Fruit fly (Drosophila melanogaster) whole organism, embryonic: ENCODE results near the gene CG12301.

Source experiments
- Adf1 ChIP-seq: fragments of 200-800 bp; sonication (Bioruptor generic); IDR thresholded peaks from 2 replicates; pipeline ENCODE4 v1.3.6; 2022; ENCODE audit warnings: missing biosample characterization, missing genetic modification characterization
- Bteb2 ChIP-seq: fragments of 200-800 bp; sonication (Bioruptor generic); optimal IDR thresholded peaks from 2 replicates; lab custom pipeline; 2016; ENCODE audit warnings: missing biosample characterization, missing genetic modification characterization
- CG16815 ChIP-seq: fragments of 200-800 bp; sonication (Bioruptor generic); optimal IDR thresholded peaks from 3 replicates; lab custom pipeline; 2017; ENCODE audit warnings: missing biosample characterization, mild to moderate bottlenecking, missing genetic modification characterization
- CG17912 ChIP-seq: fragments of 200-800 bp; sonication (Bioruptor generic); optimal IDR thresholded peaks from 2 replicates; lab custom pipeline; 2018; ENCODE audit warnings: missing biosample characterization, mild to moderate bottlenecking, missing genetic modification characterization
- CG18599 ChIP-seq: fragments of 200-800 bp; sonication (Bioruptor generic); optimal IDR thresholded peaks from 3 replicates; lab custom pipeline; 2017; ENCODE audit warnings: missing biosample characterization, missing genetic modification characterization, mild to moderate bottlenecking, moderate library complexity, missing genetic modification reagents
- CG5180 ChIP-seq: fragments of 200-800 bp; sonication (Bioruptor generic); optimal IDR thresholded peaks from 3 replicates; lab custom pipeline; 2017; ENCODE audit warnings: missing biosample characterization, missing genetic modification characterization, mild to moderate bottlenecking, moderate library complexity, missing genetic modification reagents
- CG6854 ChIP-seq: fragments of 200-800 bp; sonication (Bioruptor generic); optimal IDR thresholded peaks from 3 replicates; lab custom pipeline; 2017; ENCODE audit warnings: missing biosample characterization, mild to moderate bottlenecking, missing genetic modification characterization
- CG7987 ChIP-seq: fragments of 200-800 bp; sonication (Bioruptor generic); optimal IDR thresholded peaks from 2 replicates; lab custom pipeline; 2018; ENCODE audit warnings: missing biosample characterization, mild to moderate bottlenecking, missing genetic modification characterization, moderate library complexity
- CG8359 ChIP-seq: fragments of 200-800 bp; sonication (Bioruptor generic); optimal IDR thresholded peaks from 2 replicates; lab custom pipeline; 2017; ENCODE audit warnings: missing biosample characterization, mild to moderate bottlenecking, missing genetic modification characterization, borderline replicate concordance
- CG8388 ChIP-seq: fragments of 200-800 bp; sonication (Bioruptor generic); optimal IDR thresholded peaks from 2 replicates; lab custom pipeline; 2019; ENCODE audit warnings: missing biosample characterization, mild to moderate bottlenecking, missing genetic modification characterization, moderate library complexity
- CG8924 ChIP-seq: fragments of 200-800 bp; optimal IDR thresholded peaks from 3 replicates; lab custom pipeline; 2019; ENCODE audit warnings: missing biosample characterization, mild to moderate bottlenecking, missing genetic modification characterization, moderate library complexity
- CG9876 ChIP-seq: fragments of 200-800 bp; sonication (Bioruptor generic); optimal IDR thresholded peaks from 2 replicates; lab custom pipeline; 2016; ENCODE audit warnings: missing biosample characterization, missing genetic modification characterization
- H15 ChIP-seq: fragments of 200-800 bp; sonication (Bioruptor generic); IDR thresholded peaks from 3 replicates; pipeline ENCODE4 v1.3.6; 2022; ENCODE audit warnings: missing biosample characterization, missing genetic modification characterization
- Hr3 ChIP-seq: fragments of 200-800 bp; sonication (Bioruptor generic); optimal IDR thresholded peaks from 3 replicates; lab custom pipeline; 2016; ENCODE audit warnings: missing biosample characterization, missing genetic modification characterization
- Hr78 ChIP-seq, 2 experiments: fragments of 200-800 bp in 1 of 2; fragments of >200 bp in 1 of 2; sonication (Bioruptor generic) in 1 of 2; optimal IDR thresholded peaks; 2 replicates each; lab custom pipeline; 2017 to 2019; ENCODE audit warnings: missing biosample characterization in 2 of 2, missing genetic modification characterization in 2 of 2, mild to moderate bottlenecking in 1 of 2, moderate library complexity in 1 of 2
- Lhr ChIP-seq: fragments of 200-800 bp; sonication (Bioruptor generic); optimal IDR thresholded peaks from 3 replicates; lab custom pipeline; 2017; ENCODE audit warnings: mild to moderate bottlenecking, missing biosample characterization, missing genetic modification reagents, missing genetic modification characterization
- Mrtf ChIP-seq: fragments of 200-800 bp; sonication (Bioruptor generic); IDR thresholded peaks from 3 replicates; pipeline ENCODE4 v1.3.6; 2022; ENCODE audit warnings: missing biosample characterization, missing genetic modification characterization
- Nf-YA ChIP-seq: fragments of 200-800 bp; sonication (Bioruptor generic); IDR thresholded peaks from 2 replicates; pipeline ENCODE4 v1.3.6; 2022; ENCODE audit warnings: missing biosample characterization, missing genetic modification characterization
- Opbp ChIP-seq: fragments of 200-800 bp; sonication (Bioruptor generic); IDR thresholded peaks from 3 replicates; pipeline ENCODE4 v1.3.6; 2022; ENCODE audit warnings: missing biosample characterization, missing genetic modification characterization; ENCODE audit not compliant: partially characterized antibody
- Trl ChIP-seq, 3 experiments: fragments of >200 bp in 2 of 3; fragments of 200-800 bp in 1 of 3; sonication (Bioruptor generic) in 1 of 3; optimal IDR thresholded peaks; 2 replicates in 1 of 3; 3 replicates in 2 of 3; lab custom pipeline; 2016 to 2017; ENCODE audit warnings: missing biosample characterization in 1 of 3, missing genetic modification characterization in 1 of 3
- abd-A ChIP-seq: fragments of 200-800 bp; sonication (Bioruptor generic); optimal IDR thresholded peaks from 3 replicates; lab custom pipeline; 2019; ENCODE audit warnings: missing biosample characterization, mild to moderate bottlenecking, missing genetic modification characterization, moderate library complexity
- ase ChIP-seq: fragments of 200-800 bp; sonication (Bioruptor generic); IDR thresholded peaks from 3 replicates; pipeline ENCODE4 v1.3.6; 2022; ENCODE audit warnings: missing biosample characterization, missing genetic modification characterization
- br ChIP-seq: fragments of >200 bp; optimal IDR thresholded peaks from 2 replicates; lab custom pipeline; 2017
- crp ChIP-seq, 2 experiments: fragments of 200-800 bp; sonication (Bioruptor generic); optimal IDR thresholded peaks; 2 replicates in 1 of 2; 3 replicates in 1 of 2; lab custom pipeline; 2017; ENCODE audit warnings: missing biosample characterization in 2 of 2, missing genetic modification characterization in 2 of 2, mild to moderate bottlenecking in 1 of 2, moderate library complexity in 1 of 2
- dpn ChIP-seq, 2 experiments: fragments of 200-800 bp; sonication (Bioruptor generic); optimal IDR thresholded peaks; 3 replicates each; lab custom pipeline; 2016; ENCODE audit warnings: missing biosample characterization in 2 of 2, missing genetic modification characterization in 2 of 2
- fu2 ChIP-seq: fragments of 200-800 bp; sonication (Bioruptor generic); optimal IDR thresholded peaks from 2 replicates; lab custom pipeline; 2016; ENCODE audit warnings: missing biosample characterization, missing genetic modification characterization
- gsb-n ChIP-seq: fragments of 200-800 bp; sonication (Bioruptor generic); optimal IDR thresholded peaks from 3 replicates; lab custom pipeline; 2018; ENCODE audit warnings: missing biosample characterization, mild to moderate bottlenecking, missing genetic modification characterization
- ind ChIP-seq: fragments of 200-800 bp; sonication (Bioruptor generic); optimal IDR thresholded peaks from 3 replicates; lab custom pipeline; 2016; ENCODE audit warnings: missing biosample characterization, missing genetic modification characterization
- kni ChIP-seq: fragments of 200-800 bp; sonication (Bioruptor generic); optimal IDR thresholded peaks from 3 replicates; lab custom pipeline; 2017; ENCODE audit warnings: mild to moderate bottlenecking, missing biosample characterization, missing genetic modification reagents, missing genetic modification characterization
- mam ChIP-seq: fragments of 200-800 bp; sonication (Bioruptor generic); optimal IDR thresholded peaks from 3 replicates; lab custom pipeline; 2016; ENCODE audit warnings: missing biosample characterization, missing genetic modification characterization
- nerfin-1 ChIP-seq: fragments of 200-800 bp; sonication (Bioruptor generic); optimal IDR thresholded peaks from 3 replicates; lab custom pipeline; 2019; ENCODE audit warnings: missing biosample characterization, mild to moderate bottlenecking, missing genetic modification characterization, moderate library complexity
- nerfin-2 ChIP-seq: fragments of 200-800 bp; sonication (Bioruptor generic); IDR thresholded peaks from 2 replicates; pipeline ENCODE4 v1.3.6; 2022; ENCODE audit warnings: missing biosample characterization, missing genetic modification characterization; ENCODE audit not compliant: partially characterized antibody
- pros ChIP-seq: fragments of 200-800 bp; sonication (Bioruptor generic); optimal IDR thresholded peaks from 3 replicates; lab custom pipeline; 2019; ENCODE audit warnings: missing biosample characterization, mild to moderate bottlenecking, missing genetic modification characterization, moderate library complexity
- ranshi ChIP-seq: fragments of 200-800 bp; sonication (Bioruptor generic); IDR thresholded peaks from 2 replicates; pipeline ENCODE4 v1.3.6; 2022; ENCODE audit warnings: missing biosample characterization, missing genetic modification characterization
- seq ChIP-seq: fragments of 200-800 bp; sonication (Bioruptor generic); IDR thresholded peaks from 2 replicates; pipeline ENCODE4 v1.3.6; 2022; ENCODE audit warnings: missing biosample characterization, missing genetic modification characterization
- zfh1 ChIP-seq: fragments of 200-800 bp; sonication (Bioruptor generic); IDR thresholded peaks from 3 replicates; pipeline ENCODE4 v1.3.6; 2022; ENCODE audit warnings: missing biosample characterization, missing genetic modification characterization

Gene CG12301

dm6 chr3L:15619626-15620247, 39.1 kb downstream of the CG12301 start, which contains the start of gene Phs (continued):
- TF ChIP-seq H15 (GFP tag; lab: Robert Waterston, UW) (peak; percentile 82), CG7987 (GFP tag; lab: Kevin White, UChicago) (peak; percentile 88), fu2 (peak; percentile 84), CG5180 (no peak), CG8388 (peak; percentile 16), Hr78 (GFP tag; optimal IDR thresholded peaks at IDR 0.05; lab: Kevin White, UChicago) (no peak), Nf-YA (0 out of 2 replicates have a peak, but pooled peaks have one; percentile 6), CG8359 (GFP tag; lab: Kevin White, UChicago) (peak; percentile 11), CG9876 (GFP tag; lab: Kevin White, UChicago) (peak; percentile 83), ranshi (GFP tag; lab: Robert Waterston, UW) (peak; percentile 82), CG6854 (peak; percentile 7), mam (peak; percentile 92), br (lab: Kevin White, UChicago) (no peak), Lhr (GFP tag; lab: Kevin White, UChicago) (peak; percentile 64), CG16815 (GFP tag; lab: Kevin White, UChicago) (peak; percentile 83), crp (GFP tag; optimal IDR thresholded peaks at IDR 0.05; lab: Kevin White, UChicago) (peak in 1 of 2 experiments; percentile 35), Bteb2 (peak; percentile 71), Hr3 (peak; percentile 55), CG17912 (peak; percentile 81), Adf1 (GFP tag; lab: Robert Waterston, UW) (peak; percentile 35; the same call in 1 of the 2 replicates), nerfin-2 (no peak)

- TF ChIP-seq ase (GFP tag; lab: Robert Waterston, UW) = peak; percentile 50; the same call in 1 of the 3 replicates
- TF ChIP-seq Opbp (GFP tag; lab: Robert Waterston, UW) = no peak
- peak in 1 of 2 experiments; percentile 19 for TF ChIP-seq Trl (optimal IDR thresholded peaks at IDR 0.05; lab: Kevin White, UChicago)
- TF ChIP-seq Trl (GFP tag; optimal IDR thresholded peaks at IDR 0.05; lab: Kevin White, UChicago) = no peak
- peak; percentile 18 for TF ChIP-seq kni
- no peak for TF ChIP-seq dpn (GFP tag; optimal IDR thresholded peaks at IDR 0.05; lab: Kevin White, UChicago)
- peak; percentile 27 for TF ChIP-seq gsb-n (tag; lab: Kevin White, UChicago)
- peak; percentile 72 for TF ChIP-seq pros (GFP tag; lab: Kevin White, UChicago)
- peak; percentile 74; the same call in 1 of the 2 replicates for TF ChIP-seq seq (GFP tag; lab: Robert Waterston, UW)
- peak; percentile 35 for TF ChIP-seq CG8924
- TF ChIP-seq ind = no peak
- 0 out of 3 replicates have a peak, but pooled peaks have one; percentile 12 for TF ChIP-seq zfh1 (GFP tag; lab: Robert Waterston, UW)
- TF ChIP-seq Mrtf (GFP tag; lab: Robert Waterston, UW) = no peak
- peak; percentile 33 for TF ChIP-seq nerfin-1
- no peak for TF ChIP-seq CG18599 (GFP tag; lab: Kevin White, UChicago)
- TF ChIP-seq abd-A (tag; lab: Kevin White, UChicago) = peak; percentile 17
Observed at dm6 chr3L:15624097-15624496, 43.5 kb downstream of the CG12301 start.
